Fruit fly (Drosophila melanogaster) whole organism, wandering third instar larva: Measurements from ENCODE around the gene foi.

Source experiments
- Abd-B ChIP-seq: fragments of >200 bp; optimal IDR thresholded peaks from 2 replicates; lab custom pipeline; 2017; ENCODE audit warnings: missing biosample characterization, missing genetic modification characterization
- CG32264 ChIP-seq: fragments of 200-800 bp; sonication (Bioruptor generic); optimal IDR thresholded peaks from 2 replicates; lab custom pipeline; 2016; ENCODE audit warnings: missing biosample characterization, missing genetic modification characterization
- CG9705 ChIP-seq: fragments of 200-800 bp; sonication (Bioruptor generic); optimal IDR thresholded peaks from 2 replicates; lab custom pipeline; 2018; ENCODE audit warnings: missing biosample characterization, mild to moderate bottlenecking, missing genetic modification characterization
- Dfd ChIP-seq: fragments of >200 bp; optimal IDR thresholded peaks from 2 replicates; lab custom pipeline; 2017; ENCODE audit warnings: missing biosample characterization, missing genetic modification characterization
- Dif ChIP-seq: fragments of 200-275, 200-300 bp; sonication (Bioruptor generic); optimal IDR thresholded peaks from 2 replicates; lab custom pipeline; 2018; ENCODE audit warnings: missing biosample characterization, missing genetic modification characterization; ENCODE audit not compliant: partially characterized antibody
- HLH106 ChIP-seq: fragments of 200-800 bp; optimal IDR thresholded peaks from 3 replicates; lab custom pipeline; 2019; ENCODE audit warnings: missing biosample characterization, mild to moderate bottlenecking, missing genetic modification characterization, moderate library complexity
- Hnf4 ChIP-seq: fragments of 200-800 bp; sonication (Bioruptor generic); optimal IDR thresholded peaks from 2 replicates; lab custom pipeline; 2016; ENCODE audit warnings: missing biosample characterization, mild to moderate bottlenecking, missing genetic modification characterization
- Hr78 ChIP-seq: fragments of >200 bp; optimal IDR thresholded peaks from 2 replicates; lab custom pipeline; 2017; ENCODE audit warnings: missing biosample characterization, missing genetic modification characterization
- Jra ChIP-seq: sonication (Bioruptor generic); optimal IDR thresholded peaks from 2 replicates; lab custom pipeline; 2016; ENCODE audit warnings: missing biosample characterization, missing genetic modification characterization
- Mio ChIP-seq: sonication (Bioruptor generic); optimal IDR thresholded peaks from 2 replicates; lab custom pipeline; 2016; ENCODE audit warnings: missing biosample characterization, missing genetic modification characterization
- Myc ChIP-seq: fragments of >200 bp; optimal IDR thresholded peaks from 2 replicates; lab custom pipeline; 2017
- N ChIP-seq: fragments of >200 bp; optimal IDR thresholded peaks from 2 replicates; lab custom pipeline; 2018; ENCODE audit warnings: missing biosample characterization, missing external identifiers, missing genetic modification characterization
- OdsH ChIP-seq: fragments of 200-800 bp; sonication (Bioruptor generic); optimal IDR thresholded peaks from 2 replicates; lab custom pipeline; 2016; ENCODE audit warnings: missing biosample characterization, mild to moderate bottlenecking, missing genetic modification characterization
- Rel ChIP-seq, 2 experiments: fragments of 200-800 bp; sonication (Bioruptor generic) in 1 of 2; optimal IDR thresholded peaks; 2 replicates in 1 of 2; 3 replicates in 1 of 2; lab custom pipeline; 2016 to 2019; ENCODE audit warnings: mild to moderate bottlenecking in 2 of 2, missing biosample characterization in 2 of 2, missing genetic modification characterization in 2 of 2, moderate library complexity in 1 of 2
- Sp1 ChIP-seq: fragments of 200-800 bp; sonication (Bioruptor generic); optimal IDR thresholded peaks from 3 replicates; lab custom pipeline; 2019; ENCODE audit warnings: missing biosample characterization, mild to moderate bottlenecking, missing genetic modification characterization, moderate library complexity
- Vsx2 ChIP-seq: fragments of 200-300, 225-300 bp; sonication (Bioruptor generic); optimal IDR thresholded peaks from 2 replicates; lab custom pipeline; 2018; ENCODE audit warnings: missing biosample characterization, missing genetic modification characterization; ENCODE audit not compliant: partially characterized antibody
- br ChIP-seq: fragments of 200-800 bp; sonication (Bioruptor generic); optimal IDR thresholded peaks from 2 replicates; lab custom pipeline; 2016; ENCODE audit warnings: missing biosample characterization, missing genetic modification characterization
- dl ChIP-seq, 2 experiments: fragments of 175-275, 200-275 bp in 1 of 2; fragments of 200-275 bp in 1 of 2; sonication (Bioruptor generic); optimal IDR thresholded peaks; lab custom pipeline; 2018; ENCODE audit warnings: mild to moderate bottlenecking in 2 of 2, missing biosample characterization in 2 of 2, missing genetic modification characterization in 2 of 2, moderate library complexity in 2 of 2; ENCODE audit not compliant: partially characterized antibody in 2 of 2, insufficient read depth in 1 of 2
- dmrt93B ChIP-seq: fragments of 200-800 bp; sonication (Bioruptor generic); optimal IDR thresholded peaks from 2 replicates; lab custom pipeline; 2018; ENCODE audit warnings: missing biosample characterization, mild to moderate bottlenecking, missing genetic modification characterization
- dsf ChIP-seq: sonication (Bioruptor generic); optimal IDR thresholded peaks from 2 replicates; lab custom pipeline; 2016; ENCODE audit warnings: missing biosample characterization, missing genetic modification characterization, borderline replicate concordance
- ey ChIP-seq: fragments of 200-800 bp; sonication (Bioruptor generic); optimal IDR thresholded peaks from 2 replicates; lab custom pipeline; 2016; ENCODE audit warnings: missing biosample characterization, missing genetic modification characterization
- foxo ChIP-seq, 2 experiments: fragments of 200-800 bp; sonication (Bioruptor generic); optimal IDR thresholded peaks; 2 replicates in 1 of 2; 3 replicates in 1 of 2; lab custom pipeline; 2016 to 2017; ENCODE audit warnings: missing biosample characterization in 2 of 2, missing genetic modification characterization in 2 of 2
- fru ChIP-seq: fragments of 200-800 bp; sonication (Bioruptor generic); optimal IDR thresholded peaks from 3 replicates; lab custom pipeline; 2016; ENCODE audit warnings: missing biosample characterization, mild to moderate bottlenecking, missing genetic modification characterization
- lola ChIP-seq: fragments of >200 bp; optimal IDR thresholded peaks from 2 replicates; lab custom pipeline; 2017; ENCODE audit warnings: missing biosample characterization, missing genetic modification characterization
- pan ChIP-seq: fragments of >200 bp; optimal IDR thresholded peaks from 2 replicates; lab custom pipeline; 2017
- psq ChIP-seq: fragments of 200-800 bp; sonication (Bioruptor generic); optimal IDR thresholded peaks from 3 replicates; lab custom pipeline; 2017; ENCODE audit warnings: missing biosample characterization, mild to moderate bottlenecking, missing genetic modification characterization, moderate library complexity
- rgr ChIP-seq: fragments of 200-800 bp; sonication (Bioruptor generic); optimal IDR thresholded peaks from 3 replicates; lab custom pipeline; 2016; ENCODE audit warnings: missing biosample characterization, mild to moderate bottlenecking, missing genetic modification characterization
- sage ChIP-seq: fragments of 200-800 bp; sonication (Bioruptor generic); optimal IDR thresholded peaks from 2 replicates; lab custom pipeline; 2016; ENCODE audit warnings: missing biosample characterization, mild to moderate bottlenecking, missing genetic modification characterization
- sv ChIP-seq: fragments of 200-800 bp; sonication (Bioruptor generic); optimal IDR thresholded peaks from 3 replicates; lab custom pipeline; 2016; ENCODE audit warnings: missing biosample characterization, missing genetic modification characterization
- tai ChIP-seq: sonication (Bioruptor generic); optimal IDR thresholded peaks from 2 replicates; lab custom pipeline; 2016; ENCODE audit warnings: missing biosample characterization, missing genetic modification characterization
- usp ChIP-seq: fragments of >200 bp; optimal IDR thresholded peaks from 2 replicates; lab custom pipeline; 2017; ENCODE audit warnings: missing biosample characterization, missing genetic modification characterization
- woc ChIP-seq: sonication (Bioruptor generic); optimal IDR thresholded peaks from 2 replicates; lab custom pipeline; 2016; ENCODE audit warnings: missing biosample characterization, mild to moderate bottlenecking, missing genetic modification characterization

foi gene

DNA sequence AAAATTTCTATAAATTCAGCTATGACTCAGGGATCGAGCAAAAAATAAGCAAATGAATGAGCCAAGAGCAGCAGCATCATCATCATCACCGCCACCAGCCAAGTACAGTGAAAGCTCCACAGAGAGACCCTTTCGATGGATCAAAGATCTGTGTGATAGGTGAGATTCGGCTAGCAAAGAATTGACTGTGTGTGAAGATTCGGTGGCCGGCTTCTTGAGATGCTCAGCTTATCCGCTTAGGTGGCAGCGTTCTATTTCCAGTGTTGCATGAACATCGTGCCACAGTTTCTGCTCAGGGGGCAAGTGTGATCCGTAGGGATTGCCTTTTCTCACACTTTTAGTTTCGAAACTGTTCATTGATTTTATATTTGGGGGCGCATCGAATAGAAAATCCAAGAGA is 28.1 kb downstream of the foi start:
- no peak for TF ChIP-seq tai (GFP tag; lab: Kevin White, UChicago)
- TF ChIP-seq Dfd = no peak
- TF ChIP-seq usp = no peak
- no peak for TF ChIP-seq psq (GFP tag; lab: Kevin White, UChicago)
- no peak for TF ChIP-seq sv (GFP tag; lab: Kevin White, UChicago)
- TF ChIP-seq OdsH = no peak
- no peak for TF ChIP-seq pan (lab: Kevin White, UChicago)
- TF ChIP-seq Hr78 = no peak
- no peak for TF ChIP-seq lola (GFP tag; lab: Kevin White, UChicago)
- TF ChIP-seq Abd-B (GFP tag; lab: Kevin White, UChicago) = no peak
- TF ChIP-seq fru (GFP tag; lab: Kevin White, UChicago) = no peak
- no peak for TF ChIP-seq br (GFP tag; lab: Kevin White, UChicago)
- no peak for TF ChIP-seq dl (GFP tag; optimal IDR thresholded peaks at IDR 0.05; lab: Kevin White, UChicago; ENCODE audit: insufficient read depth in 1 of 2, partially characterized antibody in 2 of 2)
- no peak for TF ChIP-seq foxo (GFP tag; optimal IDR thresholded peaks at IDR 0.05; lab: Kevin White, UChicago)
- TF ChIP-seq CG32264 (GFP tag; lab: Kevin White, UChicago) = no peak
- TF ChIP-seq HLH106 (tag; lab: Kevin White, UChicago) = no peak
- TF ChIP-seq, all 38 proteins: peak for 0

DNA sequence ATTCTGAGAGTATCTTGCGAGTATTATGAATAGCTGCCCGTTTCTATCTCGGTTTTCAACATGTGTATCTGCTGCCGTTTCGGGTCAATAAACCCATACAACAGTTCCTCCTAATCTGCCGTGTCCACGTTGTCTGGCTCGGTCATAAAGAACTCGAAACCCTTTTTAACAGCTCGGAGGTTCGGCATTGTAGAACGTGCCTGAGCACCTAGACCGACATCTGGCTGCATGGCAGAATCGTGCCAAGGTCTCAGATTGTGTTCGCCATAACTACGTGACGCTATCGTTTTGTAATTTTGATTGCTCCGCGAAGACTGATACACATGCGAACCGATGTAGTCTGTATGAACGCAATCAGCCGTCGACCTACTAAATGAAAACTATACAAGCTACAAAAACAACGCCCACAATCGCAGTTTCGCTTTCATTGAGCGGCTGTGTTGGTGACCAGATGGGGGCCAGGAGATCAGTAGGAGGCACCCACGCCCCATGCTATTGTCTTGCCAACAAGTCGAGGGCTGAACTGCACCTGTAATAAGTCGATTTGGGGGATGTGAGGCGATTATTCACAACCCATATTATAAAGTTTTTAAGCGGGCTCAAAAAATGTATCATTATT is 29.1 kb downstream of the foi start:
- TF ChIP-seq OdsH (no peak), Hr78 (no peak), CG9705 (GFP tag; lab: Kevin White, UChicago) (no peak), ey (GFP tag; lab: Kevin White, UChicago) (no peak)

DNA sequence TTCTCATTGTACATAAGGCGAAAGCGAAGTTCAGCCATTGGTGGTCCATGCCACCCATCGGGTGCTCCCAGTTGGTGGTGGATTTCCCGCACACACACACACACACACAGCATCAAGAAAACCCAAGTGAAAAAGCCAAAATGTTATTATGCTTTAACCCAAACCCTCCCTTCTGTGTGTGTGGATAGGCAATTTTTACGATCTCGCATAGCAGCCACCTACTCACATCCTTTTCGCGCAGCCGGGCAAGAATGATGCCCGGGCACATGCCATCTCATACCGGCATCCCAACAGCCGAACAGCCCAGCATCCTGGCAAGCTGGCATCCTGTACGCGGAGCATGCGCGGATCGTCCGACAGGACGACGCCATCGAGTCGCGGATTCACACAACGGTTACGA is 32.0 kb downstream of the foi start:
- TF ChIP-seq N = no peak
- no peak for TF ChIP-seq Rel (GFP tag; optimal IDR thresholded peaks at IDR 0.05; lab: Kevin White, UChicago)
- no peak for TF ChIP-seq Rel (tag; optimal IDR thresholded peaks at IDR 0.05; lab: Kevin White, UChicago)
- no peak for TF ChIP-seq Abd-B (GFP tag; lab: Kevin White, UChicago)
- no peak for TF ChIP-seq Hr78
- no peak for TF ChIP-seq fru (GFP tag; lab: Kevin White, UChicago)
- TF ChIP-seq pan (lab: Kevin White, UChicago) = no peak
- TF ChIP-seq foxo (GFP tag; optimal IDR thresholded peaks at IDR 0.05; lab: Kevin White, UChicago) = no peak
- TF ChIP-seq Jra (GFP tag; lab: Kevin White, UChicago) = no peak
- no peak for TF ChIP-seq lola (GFP tag; lab: Kevin White, UChicago)
- TF ChIP-seq Hnf4 (GFP tag; lab: Kevin White, UChicago) = no peak
- TF ChIP-seq Myc = no peak
- TF ChIP-seq tai (GFP tag; lab: Kevin White, UChicago) = no peak
- no peak for TF ChIP-seq ey (GFP tag; lab: Kevin White, UChicago)
- TF ChIP-seq Dfd = no peak
- TF ChIP-seq CG9705 (GFP tag; lab: Kevin White, UChicago) = no peak
- TF ChIP-seq rgr = no peak
- TF ChIP-seq woc (GFP tag; lab: Kevin White, UChicago) = no peak
- no peak for TF ChIP-seq dsf (GFP tag; lab: Kevin White, UChicago)
- no peak for TF ChIP-seq CG32264 (GFP tag; lab: Kevin White, UChicago)

DNA sequence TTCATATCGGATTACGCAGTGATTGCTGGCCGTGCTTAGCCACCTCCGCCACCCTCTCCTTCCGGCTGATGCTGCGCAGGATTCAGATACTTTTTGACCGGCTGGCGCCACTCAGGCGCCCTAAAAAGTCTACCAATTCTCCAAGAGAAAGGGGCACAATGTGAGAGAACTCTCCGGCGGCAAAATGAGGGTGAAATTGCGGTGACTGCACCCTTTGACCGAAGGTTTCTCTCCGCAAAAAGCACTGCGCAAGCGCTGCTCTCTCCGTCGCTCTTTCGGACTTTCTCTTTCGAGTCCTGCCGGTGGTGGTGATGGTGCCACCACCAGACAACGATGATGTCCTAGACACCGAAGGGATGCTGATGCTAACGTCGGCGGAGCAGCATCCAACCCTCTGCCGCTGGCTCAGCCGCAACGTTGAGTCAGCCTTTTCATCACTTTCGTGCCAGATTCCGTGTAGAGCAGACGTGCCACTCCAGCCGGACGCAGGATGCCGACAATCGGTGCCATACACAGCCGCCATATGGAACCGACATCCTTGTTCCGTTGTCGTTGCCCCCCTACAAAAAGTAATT is 34.8 kb downstream of the foi start:
- TF ChIP-seq Vsx2 (GFP tag; lab: Kevin White, UChicago) (peak; percentile 81), dl (GFP tag; optimal IDR thresholded peaks at IDR 0.05; lab: Kevin White, UChicago; ENCODE audit: insufficient read depth in 1 of 2, partially characterized antibody in 2 of 2) (peak in 1 of 2 experiments; percentile 12), foxo (GFP tag; optimal IDR thresholded peaks at IDR 0.05; lab: Kevin White, UChicago) (no peak), br (GFP tag; lab: Kevin White, UChicago) (no peak), Dif (GFP tag; lab: Kevin White, UChicago) (peak; percentile 31)
- TF ChIP-seq, all 38 proteins: peak for 3

- no peak for TF ChIP-seq fru (GFP tag; lab: Kevin White, UChicago)
- no peak for TF ChIP-seq Mio (GFP tag; lab: Kevin White, UChicago)
- TF ChIP-seq foxo (GFP tag; optimal IDR thresholded peaks at IDR 0.05; lab: Kevin White, UChicago) = no peak
- no peak for TF ChIP-seq Hr78
- no peak for TF ChIP-seq Myc
- no peak for TF ChIP-seq Abd-B (GFP tag; lab: Kevin White, UChicago)
- no peak for TF ChIP-seq dmrt93B (GFP tag; lab: Kevin White, UChicago)
- TF ChIP-seq ey (GFP tag; lab: Kevin White, UChicago) = no peak
- TF ChIP-seq sage (GFP tag; lab: Kevin White, UChicago) = no peak
- no peak for TF ChIP-seq Sp1 (GFP tag; lab: Kevin White, UChicago)
- no peak for TF ChIP-seq Vsx2 (GFP tag; lab: Kevin White, UChicago)
- TF ChIP-seq lola (GFP tag; lab: Kevin White, UChicago) = no peak
- no peak for TF ChIP-seq br (GFP tag; lab: Kevin White, UChicago)
- no peak for TF ChIP-seq CG9705 (GFP tag; lab: Kevin White, UChicago)
- no peak for TF ChIP-seq dsf (GFP tag; lab: Kevin White, UChicago)
- TF ChIP-seq rgr = no peak
Measured at dm6 chr3L:8560637-8561036, 35.6 kb downstream of the foi start.
